Worm (Caenorhabditis elegans): ENCODE results near the gene spin-2.

spin-2 gene

ce11 chrIV:13086705-13087104 lies at the start of gene spin-2:
spin-2 (plus strand) TSS chrIV:13087005.
- TF ChIP-seq W03F9.2 (tag; optimal IDR thresholded peaks at IDR 0.05) = no peak
- no peak for TF ChIP-seq him-1 (tag; optimal IDR thresholded peaks at IDR 0.05)
- TF ChIP-seq dao-5 (tag; optimal IDR thresholded peaks at IDR 0.05) = no peak

ce11 chrIV:13038888-13039287 lies 47.9 kb upstream of the spin-2 start, which contains the start of gene F49E11.2:
F49E11.2 (minus strand) TSS chrIV:13038988.
- TF ChIP-seq dao-5 (tag; optimal IDR thresholded peaks at IDR 0.05) (no peak), him-1 (tag; optimal IDR thresholded peaks at IDR 0.05) (no peak), W03F9.2 (tag; optimal IDR thresholded peaks at IDR 0.05) (no peak)

DNA sequence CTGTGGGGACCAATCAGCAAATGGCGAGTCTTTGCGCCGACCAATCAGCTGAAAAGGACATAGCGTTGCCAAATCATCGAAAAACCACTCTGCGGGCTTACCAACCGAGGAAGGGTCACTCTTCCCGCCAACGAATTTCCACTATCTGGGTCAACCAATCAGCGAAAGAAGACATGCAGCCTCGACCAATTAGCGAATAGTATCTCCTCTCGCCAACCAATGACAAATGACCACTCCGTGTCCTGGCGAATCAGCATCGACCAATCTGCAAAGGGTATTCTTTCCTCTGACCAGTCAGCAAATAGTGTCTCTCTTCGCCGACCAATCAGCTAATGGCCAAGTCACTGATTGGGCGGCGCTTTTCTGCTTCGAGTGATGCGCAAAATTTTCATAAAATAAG lies 45.3 kb upstream of the spin-2 start:
- TF ChIP-seq W03F9.2 (tag; optimal IDR thresholded peaks at IDR 0.05) (no peak), him-1 (tag; optimal IDR thresholded peaks at IDR 0.05) (no peak), dao-5 (tag; optimal IDR thresholded peaks at IDR 0.05) (no peak)

ce11 chrIV:13042091-13042490 lies 44.7 kb upstream of the spin-2 start, which contains the start of gene amt-2:
amt-2 (plus strand) TSS chrIV:13042391.
- TF ChIP-seq dao-5 (tag; optimal IDR thresholded peaks at IDR 0.05) (no peak), W03F9.2 (tag; optimal IDR thresholded peaks at IDR 0.05) (no peak), him-1 (tag; optimal IDR thresholded peaks at IDR 0.05) (no peak)

DNA sequence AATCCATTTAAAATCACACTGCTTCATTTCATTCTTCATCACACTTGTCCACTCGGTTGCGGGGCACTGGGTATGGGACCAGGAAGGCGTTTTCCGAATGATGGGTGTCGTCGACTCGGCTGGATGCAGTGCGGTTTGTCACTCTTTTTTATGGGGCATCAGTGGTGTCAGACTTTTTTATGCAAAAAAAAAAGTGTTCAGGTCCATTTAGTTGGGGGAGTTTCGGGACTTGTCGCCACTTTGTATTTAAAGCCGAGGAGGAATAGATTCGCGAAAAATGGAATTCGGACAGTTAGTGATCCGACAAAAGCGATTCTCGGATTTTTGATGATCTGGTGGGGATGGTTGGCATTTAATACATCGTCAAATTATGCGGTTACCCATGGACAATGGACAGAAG lies 41.8 kb upstream of the spin-2 start:
- TF ChIP-seq him-1 (tag; optimal IDR thresholded peaks at IDR 0.05) (no peak), dao-5 (tag; optimal IDR thresholded peaks at IDR 0.05) (no peak), W03F9.2 (tag; optimal IDR thresholded peaks at IDR 0.05) (no peak)

- no peak for TF ChIP-seq W03F9.2 (tag; optimal IDR thresholded peaks at IDR 0.05)
- no peak for TF ChIP-seq him-1 (tag; optimal IDR thresholded peaks at IDR 0.05)
- TF ChIP-seq dao-5 (tag; optimal IDR thresholded peaks at IDR 0.05) = no peak
Measured at ce11 chrIV:13046848-13047247, 40.0 kb upstream of the spin-2 start, which contains the start of gene scl-9. scl-9 (plus strand) TSS chrIV:13047148.

ce11 chrIV:13048157-13048556 lies 38.6 kb upstream of the spin-2 start, which contains the start of gene scl-10:
scl-10 (plus strand) TSS chrIV:13048457.
- TF ChIP-seq W03F9.2 (tag; optimal IDR thresholded peaks at IDR 0.05) = no peak
- no peak for TF ChIP-seq him-1 (tag; optimal IDR thresholded peaks at IDR 0.05)
- TF ChIP-seq dao-5 (tag; optimal IDR thresholded peaks at IDR 0.05) = no peak

ce11 chrIV:13051073-13051472 lies 35.7 kb upstream of the spin-2 start, which contains the start of gene scl-11:
scl-11 (plus strand) TSS chrIV:13051373.
- TF ChIP-seq W03F9.2 (tag; optimal IDR thresholded peaks at IDR 0.05) (no peak), him-1 (tag; optimal IDR thresholded peaks at IDR 0.05) (no peak), dao-5 (tag; optimal IDR thresholded peaks at IDR 0.05) (no peak)

- TF ChIP-seq dao-5 (tag; optimal IDR thresholded peaks at IDR 0.05) = no peak
- no peak for TF ChIP-seq W03F9.2 (tag; optimal IDR thresholded peaks at IDR 0.05)
- TF ChIP-seq him-1 (tag; optimal IDR thresholded peaks at IDR 0.05) = no peak
Measured at ce11 chrIV:13052568-13052967, 34.2 kb upstream of the spin-2 start, which contains the start of gene F49E11.7. F49E11.7 (plus strand) TSS chrIV:13052868.

ce11 chrIV:13056026-13056425 lies 30.8 kb upstream of the spin-2 start, which contains the start of gene scl-1:
scl-1 (plus strand) TSS chrIV:13056326.
- no peak for TF ChIP-seq W03F9.2 (tag; optimal IDR thresholded peaks at IDR 0.05)
- no peak for TF ChIP-seq dao-5 (tag; optimal IDR thresholded peaks at IDR 0.05)
- TF ChIP-seq him-1 (tag; optimal IDR thresholded peaks at IDR 0.05) = no peak

- no peak for TF ChIP-seq W03F9.2 (tag; optimal IDR thresholded peaks at IDR 0.05)
- TF ChIP-seq dao-5 (tag; optimal IDR thresholded peaks at IDR 0.05) = no peak
- TF ChIP-seq him-1 (tag; optimal IDR thresholded peaks at IDR 0.05) = no peak
Measured at ce11 chrIV:13057418-13057817, 29.4 kb upstream of the spin-2 start, which contains the start of gene scl-2. scl-2 (plus strand) TSS chrIV:13057710.

DNA sequence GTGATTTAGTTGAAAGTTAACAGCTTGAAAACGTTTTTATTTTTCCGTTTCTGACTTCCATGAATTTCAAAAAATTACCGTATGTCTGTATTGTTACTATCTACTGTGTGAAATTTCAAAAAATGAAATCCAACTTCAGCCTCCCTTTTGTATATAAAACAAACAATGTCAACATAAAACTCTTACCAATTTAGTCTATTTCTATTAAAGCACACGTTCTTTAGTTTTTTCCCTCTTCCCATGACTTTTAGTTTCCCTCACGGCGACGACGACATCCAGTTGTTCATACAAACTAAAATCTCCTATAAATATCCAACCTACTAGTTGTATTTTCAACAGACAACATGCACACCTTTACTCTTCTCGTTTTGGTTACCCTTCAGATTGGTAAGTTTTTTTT lies 27.5 kb upstream of the spin-2 start, which contains the start of gene scl-3:
Gene scl-3, plus strand, starts transcription at position 301 of the 400 bp plus-strand sequence.
- TF ChIP-seq him-1 (tag; optimal IDR thresholded peaks at IDR 0.05) = no peak
- TF ChIP-seq dao-5 (tag; optimal IDR thresholded peaks at IDR 0.05) = no peak
- no peak for TF ChIP-seq W03F9.2 (tag; optimal IDR thresholded peaks at IDR 0.05)

ce11 chrIV:13063714-13064113 lies 23.1 kb upstream of the spin-2 start, which contains the start of gene scl-5:
scl-5 (plus strand) TSS chrIV:13064014.
- TF ChIP-seq him-1 (tag; optimal IDR thresholded peaks at IDR 0.05) = no peak
- no peak for TF ChIP-seq W03F9.2 (tag; optimal IDR thresholded peaks at IDR 0.05)
- no peak for TF ChIP-seq dao-5 (tag; optimal IDR thresholded peaks at IDR 0.05)

ce11 chrIV:13066044-13066443 lies 20.8 kb upstream of the spin-2 start:
- no peak for TF ChIP-seq W03F9.2 (tag; optimal IDR thresholded peaks at IDR 0.05)
- no peak for TF ChIP-seq dao-5 (tag; optimal IDR thresholded peaks at IDR 0.05)
- TF ChIP-seq him-1 (tag; optimal IDR thresholded peaks at IDR 0.05) = no peak

ce11 chrIV:13067200-13067599 lies 19.6 kb upstream of the spin-2 start, which contains the start of gene col-131:
col-131 (minus strand) TSS chrIV:13067300.
- no peak for TF ChIP-seq him-1 (tag; optimal IDR thresholded peaks at IDR 0.05)
- TF ChIP-seq dao-5 (tag; optimal IDR thresholded peaks at IDR 0.05) = no peak
- TF ChIP-seq W03F9.2 (tag; optimal IDR thresholded peaks at IDR 0.05) = no peak
